Worm (Caenorhabditis elegans) whole organism, L3 larva: ENCODE results near the gene ZK177.12.
"Not testable (repeated sequence)": the region's sequence is repeated elsewhere in the genome, so short reads cannot be mapped to it uniquely, and the experiment has no call there.

Experiments
- ceh-28 ChIP-seq: fragments of 150-350 bp; optimal IDR thresholded peaks from 2 replicates; lab custom pipeline; 2014; ENCODE audit warnings: missing biosample characterization, missing genetic modification reagents, missing genetic modification characterization
- egl-27 ChIP-seq: sonication (generic microtip); optimal IDR thresholded peaks from 4 replicates; lab custom pipeline; 2017; ENCODE audit warnings: missing biosample characterization, missing genetic modification reagents, missing genetic modification characterization
- mdl-1 ChIP-seq: fragments of 150-350 bp; optimal IDR thresholded peaks from 2 replicates; lab custom pipeline; 2014; ENCODE audit warnings: missing biosample characterization, missing genetic modification characterization
- nhr-11 ChIP-seq: fragments of 150-350 bp; optimal IDR thresholded peaks from 2 replicates; lab custom pipeline; 2014; ENCODE audit warnings: missing biosample characterization, missing genetic modification characterization
- nhr-76 ChIP-seq: fragments of 150-350 bp; sonication (generic microtip); optimal IDR thresholded peaks from 5 replicates; lab custom pipeline; 2014; ENCODE audit warnings: missing biosample characterization, missing genetic modification characterization
- pha-4 ChIP-seq: fragments of 150-350 bp; optimal IDR thresholded peaks from 2 replicates; lab custom pipeline; 2014; ENCODE audit warnings: missing biosample characterization, missing genetic modification reagents, missing genetic modification characterization
- skn-1 ChIP-seq: fragments of 150-350 bp; optimal IDR thresholded peaks from 2 replicates; lab custom pipeline; 2014; ENCODE audit warnings: missing biosample characterization, missing genetic modification characterization
- snpc-4 ChIP-seq: fragments of 150-350 bp; optimal IDR thresholded peaks from 2 replicates; lab custom pipeline; 2014; ENCODE audit warnings: missing biosample characterization, missing genetic modification characterization
- unc-62 ChIP-seq: fragments of 150-350 bp; sonication (generic microtip); optimal IDR thresholded peaks from 4 replicates; lab custom pipeline; 2014; ENCODE audit warnings: missing biosample characterization, missing genetic modification reagents, missing genetic modification characterization
- ztf-11 ChIP-seq: fragments of 150-350 bp; optimal IDR thresholded peaks from 2 replicates; lab custom pipeline; 2014; ENCODE audit warnings: missing biosample characterization, missing genetic modification characterization

- TF ChIP-seq ceh-28 (tag; lab: Kevin White, UChicago); pha-4 (tag; lab: Kevin White, UChicago); mdl-1; ztf-11; nhr-76; unc-62; egl-27 (tag; lab: Kevin White, UChicago); snpc-4; nhr-11 (tag; lab: Kevin White, UChicago); skn-1 (tag; lab: Kevin White, UChicago): not testable (repeated sequence)
Observed at ce11 chrII:5540113-5540512, 18.6 kb downstream of the ZK177.12 start, which contains the start of gene hlh-27.
